Fruit fly (Drosophila melanogaster): ENCODE measurements around the gene CG5708.

Gene CG5708

dm6 chr2L:10238726-10239652, 12.4 kb upstream of the CG5708 start, which contains the start of gene me31B (continued):
- TF ChIP-seq CG32772 (GFP tag; IDR thresholded peaks at IDR 0.05) (no peak), NC2α (GFP tag; optimal IDR thresholded peaks at IDR 0.05) (no peak), CG2202 (tag; optimal IDR thresholded peaks at IDR 0.05) (no peak), mam (GFP tag; optimal IDR thresholded peaks at IDR 0.05) (no peak), seq (GFP tag; IDR thresholded peaks at IDR 0.05) (no peak), usp (GFP tag; optimal IDR thresholded peaks at IDR 0.05) (no peak), pzg (GFP tag; optimal IDR thresholded peaks at IDR 0.05) (peak; percentile 40), fu2 (GFP tag; optimal IDR thresholded peaks at IDR 0.05) (no peak), CG12769 (tag; optimal IDR thresholded peaks at IDR 0.05) (no peak), CG1603 (tag; optimal IDR thresholded peaks at IDR 0.05) (peak; percentile 99), nau (GFP tag; optimal IDR thresholded peaks at IDR 0.05) (no peak), CG32532 (GFP tag; IDR thresholded peaks at IDR 0.05) (no peak)

DNA sequence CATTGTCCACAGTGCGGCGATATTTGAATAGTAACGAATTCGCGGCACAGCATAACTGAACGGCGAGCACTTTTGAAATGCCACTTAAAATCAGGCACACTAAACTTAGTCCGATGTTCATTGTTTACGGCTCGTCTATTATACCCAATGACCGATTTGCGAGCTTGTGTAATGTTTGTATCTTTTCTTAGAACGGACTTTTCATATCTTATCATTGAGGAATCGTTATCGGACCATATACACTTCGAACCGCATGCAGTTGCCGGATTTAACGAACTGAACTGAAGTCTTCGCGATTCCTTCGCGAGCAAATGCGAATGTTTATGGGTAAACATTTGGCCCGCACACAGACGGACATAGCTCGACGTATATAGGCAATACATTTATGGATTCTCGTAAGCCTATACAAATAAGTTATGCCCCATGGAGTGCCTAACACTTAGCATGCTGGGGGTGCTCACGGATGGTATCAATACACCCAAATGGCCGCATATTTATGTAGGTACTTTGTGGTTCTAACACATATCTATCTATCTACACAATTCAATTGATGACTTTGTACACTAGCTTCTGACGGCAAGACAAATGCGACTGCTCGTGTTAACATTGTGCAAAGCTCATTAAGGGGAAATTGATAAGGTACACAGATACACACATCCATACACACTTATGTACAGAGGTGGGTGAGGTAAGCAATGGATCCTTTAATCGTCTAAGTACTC, 11.3 kb upstream of the CG5708 start, which contains the start of gene mthl15:
Gene mthl15, minus strand, starts transcription at position 593 of the 722 bp plus-strand sequence.
- no peak for TF ChIP-seq YL-1 (GFP tag; optimal IDR thresholded peaks at IDR 0.05)
- no peak for TF ChIP-seq fd96Cb (tag; optimal IDR thresholded peaks at IDR 0.05)
- no peak for TF ChIP-seq Lpt (GFP tag; optimal IDR thresholded peaks at IDR 0.05)
- TF ChIP-seq CG12236 (GFP tag; optimal IDR thresholded peaks at IDR 0.05): no peak
- peak; percentile 10 for TF ChIP-seq Sox100B (GFP tag; optimal IDR thresholded peaks at IDR 0.05)
- no peak for TF ChIP-seq cas (GFP tag; IDR thresholded peaks at IDR 0.05)
- no peak for TF ChIP-seq NFAT (GFP tag; IDR thresholded peaks at IDR 0.05)
- TF ChIP-seq gro (GFP tag; optimal IDR thresholded peaks at IDR 0.05): no peak
- TF ChIP-seq Drgx (GFP tag; IDR thresholded peaks at IDR 0.05): no peak
- TF ChIP-seq CG9215 (GFP tag; IDR thresholded peaks at IDR 0.05): no peak
- TF ChIP-seq MESR4 (GFP tag; optimal IDR thresholded peaks at IDR 0.05): no peak
- no peak for TF ChIP-seq CG42726 (GFP tag; IDR thresholded peaks at IDR 0.05; ENCODE audit: partially characterized antibody)
- TF ChIP-seq Xrp1 (GFP tag; IDR thresholded peaks at IDR 0.05): no peak
- no peak; the same call in 1 of the 2 replicates for TF ChIP-seq stc (GFP tag; IDR thresholded peaks at IDR 0.05)
- no peak for TF ChIP-seq Sin3A (optimal IDR thresholded peaks at IDR 0.05)
- TF ChIP-seq CG1792 (GFP tag; optimal IDR thresholded peaks at IDR 0.05): no peak
- TF ChIP-seq rib (GFP tag; IDR thresholded peaks at IDR 0.05): no peak
- TF ChIP-seq CG7556 (GFP tag; optimal IDR thresholded peaks at IDR 0.05): no peak
- TF ChIP-seq CG17361 (GFP tag; IDR thresholded peaks at IDR 0.05): no peak
- no peak for TF ChIP-seq CG3995 (GFP tag; optimal IDR thresholded peaks at IDR 0.05)
- no peak for TF ChIP-seq CG6683 (GFP tag; optimal IDR thresholded peaks at IDR 0.05)
- no peak for TF ChIP-seq dmrt99B (tag; optimal IDR thresholded peaks at IDR 0.05)
- TF ChIP-seq zen (tag; optimal IDR thresholded peaks at IDR 0.05): peak; percentile 32
- TF ChIP-seq BEAF-32 (GFP tag; optimal IDR thresholded peaks at IDR 0.05): no peak
- no peak for TF ChIP-seq NC2β (GFP tag; optimal IDR thresholded peaks at IDR 0.05)
- TF ChIP-seq Xbp1 (GFP tag; optimal IDR thresholded peaks at IDR 0.05): no peak
- TF ChIP-seq z (GFP tag; IDR thresholded peaks at IDR 0.05): no peak
- TF ChIP-seq eve (GFP tag; optimal IDR thresholded peaks at IDR 0.05): peak in 1 of 2 experiments; percentile 62
- no peak for TF ChIP-seq luna (GFP tag; optimal IDR thresholded peaks at IDR 0.05)
- TF ChIP-seq emc (GFP tag; optimal IDR thresholded peaks at IDR 0.05): no peak
- TF ChIP-seq CTCF (GFP tag; optimal IDR thresholded peaks at IDR 0.05): no peak
- no peak for TF ChIP-seq CG6854 (GFP tag; optimal IDR thresholded peaks at IDR 0.05)
- TF ChIP-seq CG10321 (GFP tag; IDR thresholded peaks at IDR 0.05): no peak
- no peak for TF ChIP-seq CG33213 (GFP tag; optimal IDR thresholded peaks at IDR 0.05)
- TF ChIP-seq CG12219 (GFP tag; optimal IDR thresholded peaks at IDR 0.05): peak; percentile 31
- TF ChIP-seq HLH4C (GFP tag; IDR thresholded peaks at IDR 0.05; ENCODE audit: partially characterized antibody): 0 out of 3 replicates have a peak, but pooled peaks have one; percentile 39
- TF ChIP-seq CG9437 (GFP tag; optimal IDR thresholded peaks at IDR 0.05): no peak

Measured in whole organism, embryonic.